Worm (Caenorhabditis elegans) whole organism, L1 larva: ENCODE data around the gene spcs-2.

Experiments used
- C04F5.9 ChIP-seq: sonication (generic microtip); optimal IDR thresholded peaks from 2 replicates; lab custom pipeline; 2016; ENCODE audit warnings: missing genetic modification characterization, missing compliant biosample characterization
- C34B4.2 ChIP-seq: sonication (generic microtip); optimal IDR thresholded peaks from 2 replicates; lab custom pipeline; 2017; ENCODE audit warnings: mild to moderate bottlenecking, missing genetic modification characterization, missing compliant biosample characterization
- aha-1 ChIP-seq: fragments of 150-350 bp; optimal IDR thresholded peaks from 2 replicates; lab custom pipeline; 2014; ENCODE audit warnings: missing biosample characterization, missing genetic modification characterization
- aly-2 ChIP-seq: fragments of 150-350 bp; optimal IDR thresholded peaks from 2 replicates; lab custom pipeline; 2014; ENCODE audit warnings: missing biosample characterization, missing genetic modification characterization
- ama-1 ChIP-seq: fragments of 150-350 bp; optimal IDR thresholded peaks from 2 replicates; lab custom pipeline; 2014
- ceh-63 ChIP-seq: fragments of 200-800 bp; sonication (Bioruptor generic); optimal IDR thresholded peaks from 2 replicates; lab custom pipeline; 2018; ENCODE audit warnings: mild to moderate bottlenecking, missing genetic modification characterization, missing compliant biosample characterization
- ceh-82 ChIP-seq, 3 experiments: fragments of 150-350 bp in 1 of 3; sonication (generic microtip) in 2 of 3; optimal IDR thresholded peaks; 2 replicates each; lab custom pipeline; 2014 to 2017; ENCODE audit warnings: missing biosample characterization in 3 of 3, missing genetic modification characterization in 3 of 3
- ces-1 ChIP-seq: fragments of 150-350 bp; optimal IDR thresholded peaks from 2 replicates; lab custom pipeline; 2014; ENCODE audit warnings: missing biosample characterization, missing genetic modification reagents, missing genetic modification characterization
- dpl-1 ChIP-seq, 3 experiments: fragments of 150-350 bp in 2 of 3; sonication (generic microtip) in 1 of 3; optimal IDR thresholded peaks; 2 replicates each; lab custom pipeline; 2014 to 2017; ENCODE audit warnings: missing biosample characterization in 3 of 3, missing genetic modification characterization in 3 of 3, missing genetic modification reagents in 3 of 3
- efl-1 ChIP-seq, 4 experiments: fragments of 150-350 bp; optimal IDR thresholded peaks in 3 of 4; peaks in 1 of 4; 1 replicate in 1 of 4; 2 replicates in 3 of 4; lab custom pipeline; 2014; ENCODE audit warnings: missing biosample characterization in 2 of 4, missing genetic modification characterization in 2 of 4, missing genetic modification reagents in 2 of 4
- efl-3 ChIP-seq: fragments of 200-800 bp; sonication (Bioruptor generic); optimal IDR thresholded peaks from 2 replicates; lab custom pipeline; 2018; ENCODE audit warnings: mild to moderate bottlenecking, missing genetic modification characterization, missing compliant biosample characterization
- egl-13 ChIP-seq: sonication (generic microtip); optimal IDR thresholded peaks from 2 replicates; lab custom pipeline; 2016; ENCODE audit warnings: missing genotype, missing genetic modification reagents, missing genetic modification characterization, missing compliant biosample characterization
- elt-3 ChIP-seq, 6 experiments: fragments of 150-350 bp in 1 of 6; sonication (generic microtip); optimal IDR thresholded peaks; 2 replicates each; lab custom pipeline; 2017 to 2018; ENCODE audit warnings: missing biosample characterization in 6 of 6, missing genetic modification characterization in 6 of 6, inconsistent platforms in 1 of 6
- ets-5 ChIP-seq: fragments of 200-800 bp; sonication (Bioruptor generic); IDR thresholded peaks from 2 replicates; pipeline ENCODE4 v1.3.6; 2022; ENCODE audit warnings: missing genetic modification characterization, missing compliant biosample characterization
- fkh-10 ChIP-seq: sonication (generic microtip); optimal IDR thresholded peaks from 2 replicates; lab custom pipeline; 2017; ENCODE audit warnings: missing biosample characterization, missing genetic modification reagents, missing genetic modification characterization
- fkh-4 ChIP-seq: sonication (generic microtip); optimal IDR thresholded peaks from 2 replicates; lab custom pipeline; 2016; ENCODE audit warnings: missing compliant biosample characterization, missing genetic modification characterization, borderline replicate concordance
- fos-1 ChIP-seq: fragments of 150-350 bp; optimal IDR thresholded peaks from 2 replicates; lab custom pipeline; 2014; ENCODE audit warnings: missing biosample characterization, missing genetic modification characterization
- grh-1 ChIP-seq: fragments of 200-800 bp; sonication (Bioruptor generic); IDR thresholded peaks from 2 replicates; pipeline ENCODE4 v1.3.6; 2022; ENCODE audit warnings: missing genetic modification reagents, missing genetic modification characterization, missing compliant biosample characterization
- hlh-4 ChIP-seq: sonication (generic microtip); optimal IDR thresholded peaks from 2 replicates; lab custom pipeline; 2016; ENCODE audit warnings: mild to moderate bottlenecking, missing genetic modification characterization, missing compliant biosample characterization
- hpl-2 ChIP-seq: fragments of 150-350 bp; optimal IDR thresholded peaks from 2 replicates; lab custom pipeline; 2014; ENCODE audit warnings: missing biosample characterization, missing genetic modification reagents, missing genetic modification characterization
- isw-1 ChIP-seq: fragments of 200-800 bp; sonication (Bioruptor generic); IDR thresholded peaks from 2 replicates; pipeline ENCODE4 v1.3.6; 2022; ENCODE audit warnings: missing genetic modification characterization, missing compliant biosample characterization
- lin-13 ChIP-seq: fragments of 150-350 bp; optimal IDR thresholded peaks from 2 replicates; lab custom pipeline; 2014; ENCODE audit warnings: missing biosample characterization, missing genetic modification reagents, missing genetic modification characterization
- lin-14 ChIP-seq: fragments of 200-800 bp; sonication (Bioruptor generic); optimal IDR thresholded peaks from 2 replicates; lab custom pipeline; 2018; ENCODE audit warnings: mild to moderate bottlenecking, missing genetic modification characterization, moderate library complexity, missing compliant biosample characterization
- lin-35 ChIP-seq, 2 experiments: fragments of 150-350 bp; optimal IDR thresholded peaks; 2 replicates each; lab custom pipeline; 2014; ENCODE audit warnings: missing biosample characterization in 2 of 2, missing genetic modification characterization in 2 of 2, missing genetic modification reagents in 2 of 2
- lin-39 ChIP-seq: fragments of 150-350 bp; optimal IDR thresholded peaks from 2 replicates; lab custom pipeline; 2014; ENCODE audit warnings: missing biosample characterization, missing genetic modification reagents, missing genetic modification characterization
- lsy-2 ChIP-seq, 2 experiments: fragments of 150-350 bp; optimal IDR thresholded peaks; 2 replicates each; lab custom pipeline; 2014; ENCODE audit warnings: missing biosample characterization in 2 of 2, missing genetic modification characterization in 2 of 2
- mdl-1 ChIP-seq, 2 experiments: fragments of 150-350 bp; optimal IDR thresholded peaks; 2 replicates each; lab custom pipeline; 2014 to 2017; ENCODE audit warnings: missing biosample characterization in 2 of 2, missing genetic modification characterization in 2 of 2, inconsistent platforms in 1 of 2
- mef-2 ChIP-seq: fragments of 150-350 bp; optimal IDR thresholded peaks from 2 replicates; lab custom pipeline; 2014; ENCODE audit warnings: missing biosample characterization, missing genetic modification characterization
- nhr-11 ChIP-seq: fragments of 150-350 bp; optimal IDR thresholded peaks from 2 replicates; lab custom pipeline; 2014; ENCODE audit warnings: missing biosample characterization, missing genetic modification characterization
- nhr-19 ChIP-seq: fragments of 200-800 bp; sonication (Bioruptor generic); conservative IDR thresholded peaks from 2 replicates; pipeline ENCODE4 v1.3.6; 2022; ENCODE audit warnings: missing genetic modification characterization, missing compliant biosample characterization
- nhr-237 ChIP-seq: fragments of 150-350 bp; optimal IDR thresholded peaks from 2 replicates; lab custom pipeline; 2014; ENCODE audit warnings: missing biosample characterization, missing genetic modification characterization
- nhr-47 ChIP-seq: sonication (generic microtip); optimal IDR thresholded peaks from 2 replicates; lab custom pipeline; 2016; ENCODE audit warnings: mild to moderate bottlenecking, missing genetic modification characterization, moderate library complexity, missing compliant biosample characterization
- nhr-71 ChIP-seq: sonication (generic microtip); optimal IDR thresholded peaks from 2 replicates; lab custom pipeline; 2016; ENCODE audit warnings: mild to moderate bottlenecking, missing genetic modification characterization, moderate library complexity, missing compliant biosample characterization
- nhr-76 ChIP-seq: sonication (generic microtip); optimal IDR thresholded peaks from 2 replicates; lab custom pipeline; 2017; ENCODE audit warnings: missing biosample characterization, missing genetic modification characterization
- nhr-84 ChIP-seq: sonication (generic microtip); optimal IDR thresholded peaks from 2 replicates; lab custom pipeline; 2017; ENCODE audit warnings: missing biosample characterization, missing genetic modification characterization
- pag-3 ChIP-seq: sonication (generic microtip); optimal IDR thresholded peaks from 2 replicates; lab custom pipeline; 2017; ENCODE audit warnings: missing genetic modification characterization, mild to moderate bottlenecking, missing compliant biosample characterization, antibody characterized with exemption, borderline replicate concordance; ENCODE audit not compliant: insufficient read depth
- pax-3 ChIP-seq: fragments of 200-800 bp; sonication (Bioruptor generic); optimal IDR thresholded peaks from 2 replicates; lab custom pipeline; 2018; ENCODE audit warnings: mild to moderate bottlenecking, missing genetic modification characterization, moderate library complexity, missing compliant biosample characterization
- rnt-1 ChIP-seq: sonication (generic microtip); optimal IDR thresholded peaks from 2 replicates; lab custom pipeline; 2016; ENCODE audit warnings: mild to moderate bottlenecking, missing genetic modification characterization, moderate library complexity, missing compliant biosample characterization
- skn-1 ChIP-seq: fragments of 150-350 bp; optimal IDR thresholded peaks from 2 replicates; lab custom pipeline; 2014; ENCODE audit warnings: missing biosample characterization, missing genetic modification characterization
- snpc-4 ChIP-seq: fragments of 150-350 bp; optimal IDR thresholded peaks from 2 replicates; lab custom pipeline; 2014; ENCODE audit warnings: missing biosample characterization, missing genetic modification characterization
- snu-23 ChIP-seq: sonication (generic microtip); optimal IDR thresholded peaks from 2 replicates; lab custom pipeline; 2016; ENCODE audit warnings: missing genetic modification characterization, missing compliant biosample characterization
- sptf-1 ChIP-seq: fragments of 150-350 bp; optimal IDR thresholded peaks from 2 replicates; lab custom pipeline; 2014; ENCODE audit warnings: missing biosample characterization, missing genetic modification characterization
- sup-37 ChIP-seq: fragments of 200-800 bp; sonication (Bioruptor generic); optimal IDR thresholded peaks from 2 replicates; lab custom pipeline; 2018; ENCODE audit warnings: mild to moderate bottlenecking, missing genetic modification characterization, missing compliant biosample characterization
- swsn-7 ChIP-seq: sonication (generic microtip); optimal IDR thresholded peaks from 2 replicates; lab custom pipeline; 2016; ENCODE audit warnings: missing genetic modification characterization, missing compliant biosample characterization
- tlp-1 ChIP-seq: fragments of 150-350 bp; optimal IDR thresholded peaks from 2 replicates; lab custom pipeline; 2014; ENCODE audit warnings: missing biosample characterization, missing genetic modification characterization
- unc-130 ChIP-seq: fragments of 150-350 bp; optimal IDR thresholded peaks from 2 replicates; lab custom pipeline; 2017; ENCODE audit warnings: missing biosample characterization, missing genetic modification characterization, inconsistent platforms
- unc-62 ChIP-seq: fragments of 150-350 bp; optimal IDR thresholded peaks from 2 replicates; lab custom pipeline; 2014; ENCODE audit warnings: missing biosample characterization, missing genetic modification reagents, missing genetic modification characterization
- unc-86 ChIP-seq: sonication (generic microtip); optimal IDR thresholded peaks from 2 replicates; lab custom pipeline; 2016; ENCODE audit warnings: missing genetic modification characterization, missing compliant biosample characterization
- unc-98 ChIP-seq: fragments of 200-800 bp; sonication (Bioruptor generic); IDR thresholded peaks from 2 replicates; pipeline ENCODE4 v1.3.6; 2022; ENCODE audit warnings: missing genetic modification characterization, missing compliant biosample characterization
- vab-15 ChIP-seq: sonication (generic microtip); optimal IDR thresholded peaks from 2 replicates; lab custom pipeline; 2017; ENCODE audit warnings: missing genotype, mild to moderate bottlenecking, missing genetic modification characterization, missing compliant biosample characterization
- xbp-1 ChIP-seq: sonication (generic microtip); optimal IDR thresholded peaks from 2 replicates; lab custom pipeline; 2016; ENCODE audit warnings: missing genetic modification characterization, missing compliant biosample characterization
- ztf-11 ChIP-seq, 2 experiments: sonication (generic microtip); optimal IDR thresholded peaks; 2 replicates each; lab custom pipeline; 2016 to 2017; ENCODE audit warnings: missing genetic modification characterization in 2 of 2, missing biosample characterization in 1 of 2, missing compliant biosample characterization in 1 of 2
- ztf-4 ChIP-seq: fragments of 150-350 bp; optimal IDR thresholded peaks from 2 replicates; lab custom pipeline; 2014; ENCODE audit warnings: missing biosample characterization, missing genetic modification characterization

The spcs-2 gene

ce11 chrIII:12838913-12839366, 35.9 kb upstream of the spcs-2 start, which contains the start of gene Y37D8A.4 (continued):
- TF ChIP-seq unc-62 (GFP tag; lab: Kevin White, UChicago) (no peak), lin-39 (tag; lab: Kevin White, UChicago) (no peak), xbp-1 (tag; lab: Kevin White, UChicago) (no peak), fkh-10 (GFP tag; lab: Kevin White, UChicago) (no peak), sup-37 (GFP tag; lab: Kevin White, UChicago) (no peak), aha-1 (tag; lab: Kevin White, UChicago) (no peak), ceh-63 (GFP tag; lab: Kevin White, UChicago) (no peak), elt-3 (tag; optimal IDR thresholded peaks at IDR 0.05; lab: Kevin White, UChicago) (peak in 1 of 6 experiments; percentile 41), swsn-7 (tag; lab: Kevin White, UChicago) (no peak), egl-13 (tag; lab: Kevin White, UChicago) (no peak), nhr-71 (tag; lab: Kevin White, UChicago) (peak; percentile 38), pag-3 (tag; lab: Kevin White, UChicago) (no peak), aly-2 (tag; lab: Kevin White, UChicago) (no peak), ama-1 (no peak), grh-1 (GFP tag; lab: Robert Waterston, UW) (no peak), tlp-1 (tag; lab: Kevin White, UChicago) (no peak), lin-14 (GFP tag; lab: Kevin White, UChicago) (peak; percentile 85), nhr-237 (no peak), lin-13 (GFP tag; lab: Kevin White, UChicago) (peak; percentile 4), unc-98 (GFP tag; lab: Robert Waterston, UW) (no peak), C04F5.9 (no peak), vab-15 (tag; lab: Kevin White, UChicago) (peak; percentile 13), nhr-19 (peak; percentile 50), ztf-11 (tag; optimal IDR thresholded peaks at IDR 0.05; lab: Kevin White, UChicago) (no peak), nhr-11 (tag; lab: Kevin White, UChicago) (no peak), hpl-2 (GFP tag; lab: Kevin White, UChicago) (no peak), C34B4.2 (no peak), ets-5 (GFP tag; lab: Robert Waterston, UW) (no peak), fkh-4 (tag; lab: Kevin White, UChicago) (no peak), efl-1 (optimal IDR thresholded peaks at IDR 0.05; lab: Kevin White, UChicago) (no peak), efl-1 (GFP tag; optimal IDR thresholded peaks at IDR 0.05 in 1 of 2; lab: Kevin White, UChicago) (no peak), lin-35 (GFP tag; optimal IDR thresholded peaks at IDR 0.05; lab: Kevin White, UChicago) (peak in 1 of 2 experiments; percentile 49), snu-23 (GFP tag; lab: Kevin White, UChicago) (peak; percentile 14), mdl-1 (tag; optimal IDR thresholded peaks at IDR 0.05; lab: Kevin White, UChicago) (peak in 1 of 2 experiments; percentile 81), hlh-4 (tag; lab: Kevin White, UChicago) (no peak), skn-1 (tag; lab: Kevin White, UChicago) (no peak), pax-3 (tag; lab: Kevin White, UChicago) (peak; percentile 31), isw-1 (GFP tag; lab: Robert Waterston, UW) (no peak), ces-1 (no peak), nhr-47 (tag; lab: Kevin White, UChicago) (no peak), nhr-84 (no peak), unc-86 (tag; lab: Kevin White, UChicago) (no peak), nhr-76 (tag; lab: Kevin White, UChicago) (no peak), unc-130 (tag; lab: Kevin White, UChicago) (peak; percentile 28), mef-2 (no peak), lsy-2 (tag; optimal IDR thresholded peaks at IDR 0.05; lab: Kevin White, UChicago) (peak; percentile 12 to 13), dpl-1 (GFP tag; optimal IDR thresholded peaks at IDR 0.05; lab: Kevin White, UChicago) (no peak), sptf-1 (tag; lab: Kevin White, UChicago) (no peak), rnt-1 (tag; lab: Kevin White, UChicago) (no peak), ztf-4 (tag; lab: Kevin White, UChicago) (no peak), snpc-4 (no peak), efl-3 (GFP tag; lab: Kevin White, UChicago) (no peak), ceh-82 (tag; optimal IDR thresholded peaks at IDR 0.05; lab: Kevin White, UChicago) (no peak), fos-1 (tag; lab: Kevin White, UChicago) (no peak)
